Fruit fly (Drosophila melanogaster) whole organism: ENCODE data around the gene CG31269.

Source experiments
- CG8478 ChIP-seq: fragments of >200 bp; optimal IDR thresholded peaks from 2 replicates; lab custom pipeline; 2018; ENCODE audit warnings: inconsistent platforms
- pan ChIP-seq: fragments of >200 bp; optimal IDR thresholded peaks from 2 replicates; lab custom pipeline; 2017
- psq ChIP-seq: fragments of >200 bp; optimal IDR thresholded peaks from 2 replicates; lab custom pipeline; 2017
- usp ChIP-seq: fragments of >200 bp; optimal IDR thresholded peaks from 2 replicates; lab custom pipeline; 2017; ENCODE audit warnings: missing biosample characterization, missing genetic modification characterization, mixed read lengths

- TF ChIP-seq psq, result no peak
- no peak for TF ChIP-seq usp (GFP tag; lab: Kevin White, UChicago)
- TF ChIP-seq CG8478 (lab: Kevin White, UChicago), result no peak
- TF ChIP-seq pan, result no peak
Observed at dm6 chr3R:17115668-17116067, 11.3 kb upstream of the CG31269 start.
